Worm (Caenorhabditis elegans) whole organism, early embryonic: Measurements from ENCODE around the gene srw-22.
"Not testable (repeated sequence)": the region's sequence is repeated elsewhere in the genome, so short reads cannot be mapped to it uniquely, and the experiment has no call there.

ENCODE experiments used
- F13C5.2 ChIP-seq: sonication (generic microtip); optimal IDR thresholded peaks from 2 replicates; lab custom pipeline; 2017; ENCODE audit warnings: mild to moderate bottlenecking, missing genetic modification characterization, inconsistent platforms, missing compliant biosample characterization
- aly-1 ChIP-seq: sonication (generic microtip); optimal IDR thresholded peaks from 2 replicates; lab custom pipeline; 2016; ENCODE audit warnings: missing genetic modification characterization, missing compliant biosample characterization
- ama-1 ChIP-seq: fragments of 150-350 bp; optimal IDR thresholded peaks from 2 replicates; lab custom pipeline; 2014
- ceh-36 ChIP-seq: sonication (generic microtip); optimal IDR thresholded peaks from 2 replicates; lab custom pipeline; 2016; ENCODE audit warnings: missing genetic modification characterization, inconsistent platforms, missing compliant biosample characterization
- ets-7 ChIP-seq: sonication (generic microtip); optimal IDR thresholded peaks from 2 replicates; lab custom pipeline; 2016; ENCODE audit warnings: missing genotype, missing genetic modification characterization, missing compliant biosample characterization
- flt-1 ChIP-seq: fragments of 200-800 bp; sonication (Bioruptor generic); IDR thresholded peaks from 2 replicates; pipeline ENCODE4 v1.3.6; 2022; ENCODE audit warnings: missing genetic modification characterization, missing compliant biosample characterization
- hmbx-1 ChIP-seq: sonication (generic microtip); optimal IDR thresholded peaks from 2 replicates; lab custom pipeline; 2016; ENCODE audit warnings: mild to moderate bottlenecking, missing genetic modification characterization, missing compliant biosample characterization
- hmg-4 ChIP-seq: fragments of 200-800 bp; sonication (Bioruptor generic); optimal IDR thresholded peaks from 2 replicates; lab custom pipeline; 2018; ENCODE audit warnings: mild to moderate bottlenecking, missing genetic modification characterization, missing compliant biosample characterization
- hnd-1 ChIP-seq: sonication (generic microtip); optimal IDR thresholded peaks from 2 replicates; lab custom pipeline; 2016; ENCODE audit warnings: missing genetic modification characterization, missing compliant biosample characterization
- pes-1 ChIP-seq: fragments of 200-800 bp; sonication (Bioruptor generic); IDR thresholded peaks from 2 replicates; pipeline ENCODE4 v1.3.6; 2022; ENCODE audit warnings: missing genetic modification reagents, missing genetic modification characterization, missing compliant biosample characterization
- scrt-1 ChIP-seq: fragments of 200-800 bp; sonication (Bioruptor generic); IDR thresholded peaks from 2 replicates; pipeline ENCODE4 v1.3.6; 2022; ENCODE audit warnings: missing genetic modification characterization, missing compliant biosample characterization
- tbx-11 ChIP-seq: fragments of 200-800 bp; sonication (Bioruptor generic); IDR thresholded peaks from 2 replicates; pipeline ENCODE4 v1.3.6; 2022; ENCODE audit warnings: missing genetic modification characterization, missing compliant biosample characterization
- tbx-37 ChIP-seq: fragments of 200-800 bp; sonication (Bioruptor generic); conservative IDR thresholded peaks from 2 replicates; pipeline ENCODE4 v1.3.6; 2022; ENCODE audit warnings: missing genetic modification reagents, missing genetic modification characterization, missing compliant biosample characterization
- tra-4 ChIP-seq: sonication (generic microtip); optimal IDR thresholded peaks from 2 replicates; lab custom pipeline; 2017; ENCODE audit warnings: missing genetic modification characterization, missing compliant biosample characterization

- TF ChIP-seq flt-1 (GFP tag; lab: Robert Waterston, UW); F13C5.2 (tag; lab: Kevin White, UChicago); ama-1 (lab: Kevin White, UChicago); tra-4 (tag; lab: Kevin White, UChicago); scrt-1; hmg-4 (GFP tag; lab: Kevin White, UChicago); aly-1 (tag; lab: Kevin White, UChicago); tbx-11 (GFP tag; lab: Robert Waterston, UW); hnd-1 (tag; lab: Kevin White, UChicago); ceh-36 (tag; lab: Kevin White, UChicago); hmbx-1 (tag; lab: Kevin White, UChicago); tbx-37 (GFP tag; lab: Robert Waterston, UW); ets-7 (tag; lab: Kevin White, UChicago); pes-1 (GFP tag; lab: Robert Waterston, UW): not testable (repeated sequence)
Observed at ce11 chrV:15262336-15262735, 6.1 kb upstream of the srw-22 start, which contains the start of gene M01B2.10.
